Worm (Caenorhabditis elegans): ENCODE measurements around the gene nhr-184.

DNA sequence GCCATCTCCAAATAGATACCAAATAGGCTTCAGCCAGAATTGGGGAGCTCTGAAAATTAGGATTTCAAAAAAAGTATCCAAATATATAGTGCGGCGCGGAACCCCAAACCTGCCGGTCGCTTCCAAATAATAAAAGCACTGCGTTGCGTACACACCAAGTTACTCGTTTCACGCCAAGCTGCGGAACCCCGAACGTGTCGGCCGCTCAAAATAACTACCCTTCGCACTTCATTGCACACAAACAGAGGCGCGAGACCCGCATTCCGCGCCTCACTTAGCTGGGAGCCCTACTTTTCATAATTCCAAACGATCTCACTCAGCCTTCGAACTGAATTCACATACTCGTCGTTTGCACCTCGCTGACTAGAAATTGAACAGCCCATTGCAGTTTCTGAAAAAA lies 14.7 kb downstream of the nhr-184 start:
- TF ChIP-seq W03F9.2 (tag; optimal IDR thresholded peaks at IDR 0.05) = no peak
- TF ChIP-seq him-1 (tag; optimal IDR thresholded peaks at IDR 0.05) = no peak
- TF ChIP-seq dao-5 (tag; optimal IDR thresholded peaks at IDR 0.05) = no peak
